Worm (Caenorhabditis elegans) whole organism, mixed stage, embryonic: ENCODE measurements around the gene Y11D7A.7.

Experiments
- M03D4.4 ChIP-seq: sonication (generic microtip); optimal IDR thresholded peaks from 2 replicates; lab custom pipeline; 2017; ENCODE audit warnings: mild to moderate bottlenecking, missing genetic modification characterization, missing compliant biosample characterization
- bed-3 ChIP-seq: fragments of 200-800 bp; sonication (Bioruptor generic); optimal IDR thresholded peaks from 3 replicates; lab custom pipeline; 2018; ENCODE audit warnings: mild to moderate bottlenecking, missing genetic modification characterization, moderate library complexity, missing compliant biosample characterization
- blmp-1 ChIP-seq: fragments of 150-350 bp; optimal IDR thresholded peaks from 2 replicates; lab custom pipeline; 2014; ENCODE audit warnings: missing biosample characterization, missing genetic modification characterization
- ceh-43 ChIP-seq: fragments of 200-800 bp; sonication (Bioruptor generic); optimal IDR thresholded peaks from 2 replicates; lab custom pipeline; 2018; ENCODE audit warnings: mild to moderate bottlenecking, missing genetic modification characterization, moderate library complexity, missing compliant biosample characterization
- ceh-83 ChIP-seq: fragments of 200-800 bp; sonication (Bioruptor generic); optimal IDR thresholded peaks from 2 replicates; lab custom pipeline; 2018; ENCODE audit warnings: mild to moderate bottlenecking, missing genetic modification characterization, missing compliant biosample characterization
- cnd-1 ChIP-seq: fragments of 200-800 bp; sonication (Bioruptor generic); optimal IDR thresholded peaks from 2 replicates; lab custom pipeline; 2018; ENCODE audit warnings: mild to moderate bottlenecking, missing genetic modification characterization, missing compliant biosample characterization
- drap-1 ChIP-seq: fragments of 200-800 bp; sonication (Bioruptor generic); optimal IDR thresholded peaks from 3 replicates; lab custom pipeline; 2018; ENCODE audit warnings: mild to moderate bottlenecking, missing genetic modification characterization, missing compliant biosample characterization
- elt-1 ChIP-seq: sonication (generic microtip); optimal IDR thresholded peaks from 2 replicates; lab custom pipeline; 2017; ENCODE audit warnings: missing genetic modification characterization, mild to moderate bottlenecking, missing compliant biosample characterization, antibody characterized with exemption, moderate library complexity, borderline replicate concordance; ENCODE audit not compliant: insufficient read depth
- flh-1 ChIP-seq: fragments of 200-800 bp; sonication (Bioruptor generic); optimal IDR thresholded peaks from 2 replicates; lab custom pipeline; 2018; ENCODE audit warnings: mild to moderate bottlenecking, missing genetic modification characterization, moderate library complexity, missing compliant biosample characterization
- lin-13 ChIP-seq: fragments of 150-350 bp; optimal IDR thresholded peaks from 2 replicates; lab custom pipeline; 2014; ENCODE audit warnings: missing biosample characterization, missing genetic modification characterization
- lin-32 ChIP-seq: fragments of 200-800 bp; sonication (Bioruptor generic); optimal IDR thresholded peaks from 2 replicates; lab custom pipeline; 2018; ENCODE audit warnings: mild to moderate bottlenecking, missing genetic modification characterization, missing compliant biosample characterization
- lsy-2 ChIP-seq: fragments of 150-350 bp; optimal IDR thresholded peaks from 2 replicates; lab custom pipeline; 2014; ENCODE audit warnings: missing biosample characterization, missing genetic modification characterization
- mab-5 ChIP-seq: fragments of 150-350 bp; optimal IDR thresholded peaks from 2 replicates; lab custom pipeline; 2014; ENCODE audit warnings: missing biosample characterization, missing genetic modification characterization
- mep-1 ChIP-seq: fragments of 150-350 bp; optimal IDR thresholded peaks from 2 replicates; lab custom pipeline; 2017; ENCODE audit warnings: missing biosample characterization, missing genetic modification reagents, missing genetic modification characterization, inconsistent platforms
- nhr-12 ChIP-seq: fragments of 150-350 bp; optimal IDR thresholded peaks from 2 replicates; lab custom pipeline; 2014; ENCODE audit warnings: missing biosample characterization, missing genetic modification characterization
- nhr-2 ChIP-seq: fragments of 150-350 bp; optimal IDR thresholded peaks from 2 replicates; lab custom pipeline; 2014; ENCODE audit warnings: missing biosample characterization, missing genetic modification characterization
- nhr-237 ChIP-seq: fragments of 150-350 bp; optimal IDR thresholded peaks from 2 replicates; lab custom pipeline; 2014; ENCODE audit warnings: missing biosample characterization, missing genetic modification characterization
- nhr-28 ChIP-seq: fragments of 150-350 bp; optimal IDR thresholded peaks from 2 replicates; lab custom pipeline; 2014; ENCODE audit warnings: missing biosample characterization, missing genetic modification characterization
- nhr-76 ChIP-seq: sonication (generic microtip); optimal IDR thresholded peaks from 2 replicates; lab custom pipeline; 2017; ENCODE audit warnings: missing biosample characterization, missing genetic modification characterization
- pha-4 ChIP-seq: fragments of 150-350 bp; optimal IDR thresholded peaks from 2 replicates; lab custom pipeline; 2018; ENCODE audit warnings: missing biosample characterization, missing genetic modification reagents, missing genetic modification characterization
- sem-2 ChIP-seq: fragments of 200-800 bp; sonication (Bioruptor generic); optimal IDR thresholded peaks from 2 replicates; lab custom pipeline; 2018; ENCODE audit warnings: mild to moderate bottlenecking, missing genetic modification characterization, missing compliant biosample characterization
- sptf-1 ChIP-seq: sonication (generic microtip); optimal IDR thresholded peaks from 2 replicates; lab custom pipeline; 2017; ENCODE audit warnings: mild to moderate bottlenecking, missing genetic modification characterization, moderate library complexity, missing compliant biosample characterization
- tbx-8 ChIP-seq: fragments of 200-800 bp; sonication (Bioruptor generic); optimal IDR thresholded peaks from 2 replicates; lab custom pipeline; 2018; ENCODE audit warnings: mild to moderate bottlenecking, missing genetic modification characterization, moderate library complexity, missing compliant biosample characterization
- unc-120 ChIP-seq: sonication (generic microtip); optimal IDR thresholded peaks from 2 replicates; lab custom pipeline; 2017; ENCODE audit warnings: missing genetic modification characterization, missing compliant biosample characterization; ENCODE audit not compliant: poor library complexity, severe bottlenecking
- unc-39 ChIP-seq: fragments of 150-350 bp; optimal IDR thresholded peaks from 2 replicates; lab custom pipeline; 2014; ENCODE audit warnings: missing biosample characterization, missing genetic modification characterization
- unc-62 ChIP-seq: fragments of 150-350 bp; optimal IDR thresholded peaks from 2 replicates; lab custom pipeline; 2014; ENCODE audit warnings: missing biosample characterization, missing genetic modification reagents, missing genetic modification characterization
- zip-8 ChIP-seq: fragments of 150-350 bp; optimal IDR thresholded peaks from 2 replicates; lab custom pipeline; 2014; ENCODE audit warnings: missing biosample characterization, missing genetic modification characterization
- ztf-11 ChIP-seq: fragments of 150-350 bp; optimal IDR thresholded peaks from 2 replicates; lab custom pipeline; 2014; ENCODE audit warnings: missing biosample characterization, missing genetic modification characterization

Y11D7A.7 gene

ce11 chrIV:9217426-9217825, 31.9 kb upstream of the Y11D7A.7 start, which contains the start of gene C46C2.2:
Gene C46C2.2, plus strand, starts transcription at chrIV:9217726.
- no peak for TF ChIP-seq lin-13 (tag; lab: Kevin White, UChicago)
- no peak for TF ChIP-seq mep-1 (tag; lab: Kevin White, UChicago)
- no peak for TF ChIP-seq nhr-12 (tag; lab: Kevin White, UChicago)
- no peak for TF ChIP-seq lin-32
- no peak for TF ChIP-seq M03D4.4 (tag; lab: Kevin White, UChicago)
- TF ChIP-seq tbx-8 (GFP tag; lab: Kevin White, UChicago), result no peak
- no peak for TF ChIP-seq cnd-1
- no peak for TF ChIP-seq unc-62
- no peak for TF ChIP-seq elt-1 (tag; lab: Kevin White, UChicago)
- TF ChIP-seq ceh-83 (GFP tag; lab: Kevin White, UChicago), result no peak
- TF ChIP-seq drap-1 (GFP tag; lab: Kevin White, UChicago), result no peak
- TF ChIP-seq bed-3, result no peak
- TF ChIP-seq sem-2 (GFP tag; lab: Kevin White, UChicago), result no peak
- TF ChIP-seq sptf-1 (tag; lab: Kevin White, UChicago), result no peak
- no peak for TF ChIP-seq unc-120
- TF ChIP-seq ztf-11 (tag; lab: Kevin White, UChicago), result no peak
- TF ChIP-seq zip-8, result no peak
- no peak for TF ChIP-seq nhr-76
- TF ChIP-seq flh-1 (GFP tag; lab: Kevin White, UChicago), result no peak
- TF ChIP-seq lsy-2 (tag; lab: Kevin White, UChicago), result no peak
- TF ChIP-seq, all 35 proteins: peak for 0

- TF ChIP-seq ceh-43 (GFP tag; lab: Kevin White, UChicago), result no peak
- TF ChIP-seq M03D4.4 (tag; lab: Kevin White, UChicago), result no peak
- TF ChIP-seq elt-1 (tag; lab: Kevin White, UChicago), result no peak
- TF ChIP-seq lin-32, result no peak
- no peak for TF ChIP-seq ceh-83 (GFP tag; lab: Kevin White, UChicago)
- TF ChIP-seq nhr-12 (tag; lab: Kevin White, UChicago), result no peak
- no peak for TF ChIP-seq pha-4 (tag; lab: Kevin White, UChicago)
- TF ChIP-seq mab-5, result no peak
- TF ChIP-seq nhr-28 (tag; lab: Kevin White, UChicago), result no peak
- no peak for TF ChIP-seq cnd-1
- TF ChIP-seq flh-1 (GFP tag; lab: Kevin White, UChicago), result no peak
- TF ChIP-seq drap-1 (GFP tag; lab: Kevin White, UChicago), result no peak
- TF ChIP-seq nhr-237 (tag; lab: Kevin White, UChicago), result no peak
- no peak for TF ChIP-seq sptf-1 (tag; lab: Kevin White, UChicago)
- no peak for TF ChIP-seq tbx-8 (GFP tag; lab: Kevin White, UChicago)
- TF ChIP-seq nhr-76, result no peak
- TF ChIP-seq nhr-2 (tag; lab: Kevin White, UChicago), result no peak
These were observed 30.9 kb upstream of the Y11D7A.7 start for ce11 chrIV:9218415-9218814.

- no peak for TF ChIP-seq tbx-8 (GFP tag; lab: Kevin White, UChicago)
- TF ChIP-seq lin-32, result no peak
- TF ChIP-seq flh-1 (GFP tag; lab: Kevin White, UChicago), result no peak
- TF ChIP-seq nhr-12 (tag; lab: Kevin White, UChicago), result no peak
- TF ChIP-seq sptf-1 (tag; lab: Kevin White, UChicago), result no peak
- no peak for TF ChIP-seq drap-1 (GFP tag; lab: Kevin White, UChicago)
- TF ChIP-seq ztf-11 (tag; lab: Kevin White, UChicago), result no peak
- no peak for TF ChIP-seq pha-4 (tag; lab: Kevin White, UChicago)
- no peak for TF ChIP-seq nhr-2 (tag; lab: Kevin White, UChicago)
- TF ChIP-seq nhr-28 (tag; lab: Kevin White, UChicago), result no peak
- TF ChIP-seq ceh-83 (GFP tag; lab: Kevin White, UChicago), result no peak
These were observed 24.5 kb upstream of the Y11D7A.7 start, which contains the start of gene C46C2.3 for ce11 chrIV:9224825-9225224. Gene C46C2.3, plus strand, starts transcription at chrIV:9225125.

ce11 chrIV:9227650-9228049, 21.7 kb upstream of the Y11D7A.7 start:
- no peak for TF ChIP-seq cnd-1
- no peak for TF ChIP-seq ceh-83 (GFP tag; lab: Kevin White, UChicago)
- no peak for TF ChIP-seq flh-1 (GFP tag; lab: Kevin White, UChicago)
- TF ChIP-seq zip-8, result no peak
- TF ChIP-seq unc-120, result no peak
- no peak for TF ChIP-seq mab-5
- no peak for TF ChIP-seq sem-2 (GFP tag; lab: Kevin White, UChicago)
- TF ChIP-seq blmp-1 (tag; lab: Kevin White, UChicago), result no peak
- no peak for TF ChIP-seq unc-39 (tag; lab: Kevin White, UChicago)
- no peak for TF ChIP-seq bed-3
- no peak for TF ChIP-seq tbx-8 (GFP tag; lab: Kevin White, UChicago)
- TF ChIP-seq, all 35 proteins: peak for 0
